Fruit fly (Drosophila melanogaster): Measurements from ENCODE around the gene Acsf3.

Gene Acsf3

dm6 chrX:7347406-7347805, 18.6 kb downstream of the Acsf3 start, which contains the start of gene CG15034:
CG15034 (minus strand) TSS chrX:7347506.
- TF ChIP-seq CG8281 (tag; optimal IDR thresholded peaks at IDR 0.05) (no peak), Ets97D (GFP tag; optimal IDR thresholded peaks at IDR 0.05) (no peak), HLH54F (GFP tag; optimal IDR thresholded peaks at IDR 0.05) (no peak)

- TF ChIP-seq CG2199 (GFP tag; IDR thresholded peaks at IDR 0.05) (0 out of 3 replicates have a peak, but pooled peaks have one; percentile 43), stwl (tag; optimal IDR thresholded peaks at IDR 0.05) (peak; percentile 52), aop (GFP tag; IDR thresholded peaks at IDR 0.05) (no peak), ken (GFP tag; IDR thresholded peaks at IDR 0.05) (no peak), Dfd (GFP tag; optimal IDR thresholded peaks at IDR 0.05) (peak in 1 of 2 experiments; percentile 22), CTCF (GFP tag; optimal IDR thresholded peaks at IDR 0.05) (peak; percentile 86), CG31365 (tag; optimal IDR thresholded peaks at IDR 0.05) (peak; percentile 89)
These were observed 21.1 kb downstream of the Acsf3 start for dm6 chrX:7349963-7350362.

dm6 chrX:7358496-7358895, 29.6 kb downstream of the Acsf3 start, which contains the start of gene CG1999:
CG1999 (plus strand) TSS chrX:7358796.
- TF ChIP-seq CG17829 (tag; optimal IDR thresholded peaks at IDR 0.05) (no peak), CG3847 (GFP tag; IDR thresholded peaks at IDR 0.05) (no peak), phol (tag; optimal IDR thresholded peaks at IDR 0.05) (no peak), Meics (GFP tag; optimal IDR thresholded peaks at IDR 0.05) (no peak), CG13775 (GFP tag; optimal IDR thresholded peaks at IDR 0.05) (no peak), CG7271 (tag; optimal IDR thresholded peaks at IDR 0.05) (no peak), gsb (GFP tag; IDR thresholded peaks at IDR 0.05) (no peak), slou (GFP tag; optimal IDR thresholded peaks at IDR 0.05) (no peak), sc (optimal IDR thresholded peaks at IDR 0.05) (no peak), sc (GFP tag; optimal IDR thresholded peaks at IDR 0.05) (no peak), oc (tag; optimal IDR thresholded peaks at IDR 0.05) (no peak), dan (GFP tag; IDR thresholded peaks at IDR 0.05) (no peak), ERR (GFP tag; optimal IDR thresholded peaks at IDR 0.05) (no peak), repo (GFP tag; optimal IDR thresholded peaks at IDR 0.05) (no peak), Ada2b (GFP tag; IDR thresholded peaks at IDR 0.05) (no peak), vfl (GFP tag; optimal IDR thresholded peaks at IDR 0.05) (no peak), Rx (GFP tag; IDR thresholded peaks at IDR 0.05) (no peak), CG34422 (GFP tag; IDR thresholded peaks at IDR 0.05) (no peak), Mad (GFP tag; optimal IDR thresholded peaks at IDR 0.05) (no peak)

dm6 chrX:7368361-7368760, 39.5 kb downstream of the Acsf3 start:
- TF ChIP-seq ase (GFP tag; IDR thresholded peaks at IDR 0.05) (no peak), vvl (GFP tag; IDR thresholded peaks at IDR 0.05) (no peak), Hr3 (GFP tag; optimal IDR thresholded peaks at IDR 0.05) (no peak), Trl (optimal IDR thresholded peaks at IDR 0.05) (no peak), Trl (GFP tag; optimal IDR thresholded peaks at IDR 0.05) (no peak), z (GFP tag; IDR thresholded peaks at IDR 0.05) (peak; percentile 39; the same call in 1 of the 3 replicates), Sox100B (GFP tag; optimal IDR thresholded peaks at IDR 0.05) (no peak), Dp (GFP tag; optimal IDR thresholded peaks at IDR 0.05) (no peak), CG16813 (GFP tag; IDR thresholded peaks at IDR 0.05; ENCODE audit: partially characterized antibody) (no peak), chn (GFP tag; optimal IDR thresholded peaks at IDR 0.05) (no peak), tll (GFP tag; optimal IDR thresholded peaks at IDR 0.05) (no peak), Nf-YC (tag; optimal IDR thresholded peaks at IDR 0.05) (peak; percentile 94), Ets65A (GFP tag) (peak; percentile 3), CG4404 (GFP tag; IDR thresholded peaks at IDR 0.05) (no peak), CG1832 (GFP tag; optimal IDR thresholded peaks at IDR 0.05) (peak; percentile 40), CG10321 (GFP tag; IDR thresholded peaks at IDR 0.05) (peak; percentile 74), Nf-YA (GFP tag; IDR thresholded peaks at IDR 0.05) (0 out of 2 replicates have a peak, but pooled peaks have one; percentile 12), cad (GFP tag; optimal IDR thresholded peaks at IDR 0.05) (no peak), cg (GFP tag; optimal IDR thresholded peaks at IDR 0.05) (peak; percentile 26), lov (optimal IDR thresholded peaks at IDR 0.05) (no peak), lov (GFP tag; IDR thresholded peaks at IDR 0.05) (no peak), CG2120 (GFP tag; optimal IDR thresholded peaks at IDR 0.05) (no peak)
